Fruit fly (Drosophila melanogaster): Measurements from ENCODE around the gene CG13004.

The CG13004 gene

dm6 chrX:16781055-16781454 is 54.3 kb downstream of the CG13004 start (continued):
- no peak for TF ChIP-seq CG13424 (tag; optimal IDR thresholded peaks at IDR 0.05)
- no peak for TF ChIP-seq nau (GFP tag; optimal IDR thresholded peaks at IDR 0.05)
- TF ChIP-seq bsh (GFP tag; optimal IDR thresholded peaks at IDR 0.05) = no peak
- no peak for TF ChIP-seq ase (GFP tag; IDR thresholded peaks at IDR 0.05)
- no peak for TF ChIP-seq Camta (GFP tag; optimal IDR thresholded peaks at IDR 0.05)
- no peak for TF ChIP-seq CG17612 (GFP tag; IDR thresholded peaks at IDR 0.05)
- 0 out of 3 replicates have a peak, but pooled peaks have one; percentile 21 for TF ChIP-seq ci (GFP tag; IDR thresholded peaks at IDR 0.05)
- TF ChIP-seq hth (optimal IDR thresholded peaks at IDR 0.05) = no peak
- TF ChIP-seq CG15514 (GFP tag; optimal IDR thresholded peaks at IDR 0.05) = peak; percentile 34
- no peak for TF ChIP-seq psq (GFP tag; optimal IDR thresholded peaks at IDR 0.05)
- no peak for TF ChIP-seq tx (GFP tag; optimal IDR thresholded peaks at IDR 0.05)
- no peak for TF ChIP-seq Optix (GFP tag; IDR thresholded peaks at IDR 0.05)
- no peak for TF ChIP-seq chinmo (GFP tag; IDR thresholded peaks at IDR 0.05; ENCODE audit: partially characterized antibody)
- TF ChIP-seq CG9437 (GFP tag; optimal IDR thresholded peaks at IDR 0.05) = no peak
- TF ChIP-seq YL-1 (GFP tag; optimal IDR thresholded peaks at IDR 0.05) = no peak
- no peak for TF ChIP-seq CG18262 (tag; optimal IDR thresholded peaks at IDR 0.05)
- 0 out of 2 replicates have a peak, but pooled peaks have one; percentile 25 for TF ChIP-seq Drgx (GFP tag; IDR thresholded peaks at IDR 0.05)
- no peak for TF ChIP-seq rib (GFP tag; IDR thresholded peaks at IDR 0.05)
- no peak for TF ChIP-seq Hr78 (GFP tag; optimal IDR thresholded peaks at IDR 0.05)
- TF ChIP-seq Gug (GFP tag; IDR thresholded peaks at IDR 0.05) = no peak
- no peak for TF ChIP-seq wek (GFP tag; optimal IDR thresholded peaks at IDR 0.05)
- no peak for TF ChIP-seq ro (GFP tag; IDR thresholded peaks at IDR 0.05)
- TF ChIP-seq CG1603 (tag; optimal IDR thresholded peaks at IDR 0.05) = peak; percentile 16
- no peak for TF ChIP-seq Lpt (GFP tag; optimal IDR thresholded peaks at IDR 0.05)
- TF ChIP-seq klu (GFP tag; IDR thresholded peaks at IDR 0.05) = no peak
- TF ChIP-seq Xrp1 (GFP tag; IDR thresholded peaks at IDR 0.05) = no peak
- no peak for TF ChIP-seq Kr (GFP tag; optimal IDR thresholded peaks at IDR 0.05)
- TF ChIP-seq CG4730 (GFP tag; IDR thresholded peaks at IDR 0.05) = no peak
- no peak for TF ChIP-seq sna (GFP tag; IDR thresholded peaks at IDR 0.05; ENCODE audit: partially characterized antibody)
- no peak for TF ChIP-seq BEAF-32 (GFP tag; optimal IDR thresholded peaks at IDR 0.05)
- no peak for TF ChIP-seq CG17912 (GFP tag; optimal IDR thresholded peaks at IDR 0.05)
- TF ChIP-seq CG14860 (GFP tag; IDR thresholded peaks at IDR 0.05; ENCODE audit: partially characterized antibody) = no peak
- TF ChIP-seq Mrtf (GFP tag; IDR thresholded peaks at IDR 0.05) = no peak
- peak; percentile 68 for TF ChIP-seq sens (GFP tag)
- no peak for TF ChIP-seq Hand (GFP tag; optimal IDR thresholded peaks at IDR 0.05)
- TF ChIP-seq Max (GFP tag; optimal IDR thresholded peaks at IDR 0.05) = no peak
- peak; percentile 54 for TF ChIP-seq CG2678 (tag; optimal IDR thresholded peaks at IDR 0.05)
- TF ChIP-seq lola (GFP tag; optimal IDR thresholded peaks at IDR 0.05) = no peak
- peak; percentile 34 for TF ChIP-seq mam (GFP tag; optimal IDR thresholded peaks at IDR 0.05)
- TF ChIP-seq h (optimal IDR thresholded peaks at IDR 0.05) = no peak
- TF ChIP-seq Dek (tag; optimal IDR thresholded peaks at IDR 0.05) = no peak
- peak; percentile 46 for TF ChIP-seq CoRest (tag; optimal IDR thresholded peaks at IDR 0.05)
- no peak for TF ChIP-seq Poxn (GFP tag; IDR thresholded peaks at IDR 0.05)
- no peak for TF ChIP-seq dati (GFP tag; IDR thresholded peaks at IDR 0.05)
- no peak for TF ChIP-seq jumu (GFP tag; optimal IDR thresholded peaks at IDR 0.05)
- TF ChIP-seq disco-r (GFP tag; optimal IDR thresholded peaks at IDR 0.05) = no peak
- no peak for TF ChIP-seq CTCF (GFP tag; optimal IDR thresholded peaks at IDR 0.05)
- no peak for TF ChIP-seq Asciz (GFP tag; optimal IDR thresholded peaks at IDR 0.05)
- no peak for TF ChIP-seq cg (GFP tag; optimal IDR thresholded peaks at IDR 0.05)
- TF ChIP-seq Atf-2 (GFP tag; optimal IDR thresholded peaks at IDR 0.05) = peak; percentile 8
- no peak for TF ChIP-seq CG10267 (tag; optimal IDR thresholded peaks at IDR 0.05)
- TF ChIP-seq CG2712 (tag; optimal IDR thresholded peaks at IDR 0.05) = peak; percentile 11

All from whole organism, embryonic.